Worm (Caenorhabditis elegans) whole organism, early embryonic: Measurements from ENCODE around the gene gar-1.

Source experiments
- F13C5.2 ChIP-seq: sonication (generic microtip); optimal IDR thresholded peaks from 2 replicates; lab custom pipeline; 2017; ENCODE audit warnings: mild to moderate bottlenecking, missing genetic modification characterization, inconsistent platforms, missing compliant biosample characterization
- aly-1 ChIP-seq: sonication (generic microtip); optimal IDR thresholded peaks from 2 replicates; lab custom pipeline; 2016; ENCODE audit warnings: missing genetic modification characterization, missing compliant biosample characterization
- ama-1 ChIP-seq: fragments of 150-350 bp; optimal IDR thresholded peaks from 2 replicates; lab custom pipeline; 2014
- ceh-36 ChIP-seq: sonication (generic microtip); optimal IDR thresholded peaks from 2 replicates; lab custom pipeline; 2016; ENCODE audit warnings: missing genetic modification characterization, inconsistent platforms, missing compliant biosample characterization
- flt-1 ChIP-seq: fragments of 200-800 bp; sonication (Bioruptor generic); IDR thresholded peaks from 2 replicates; pipeline ENCODE4 v1.3.6; 2022; ENCODE audit warnings: missing genetic modification characterization, missing compliant biosample characterization
- hmbx-1 ChIP-seq: sonication (generic microtip); optimal IDR thresholded peaks from 2 replicates; lab custom pipeline; 2016; ENCODE audit warnings: mild to moderate bottlenecking, missing genetic modification characterization, missing compliant biosample characterization
- hmg-4 ChIP-seq: fragments of 200-800 bp; sonication (Bioruptor generic); optimal IDR thresholded peaks from 2 replicates; lab custom pipeline; 2018; ENCODE audit warnings: mild to moderate bottlenecking, missing genetic modification characterization, missing compliant biosample characterization
- hnd-1 ChIP-seq: sonication (generic microtip); optimal IDR thresholded peaks from 2 replicates; lab custom pipeline; 2016; ENCODE audit warnings: missing genetic modification characterization, missing compliant biosample characterization
- pes-1 ChIP-seq: fragments of 200-800 bp; sonication (Bioruptor generic); IDR thresholded peaks from 2 replicates; pipeline ENCODE4 v1.3.6; 2022; ENCODE audit warnings: missing genetic modification reagents, missing genetic modification characterization, missing compliant biosample characterization
- scrt-1 ChIP-seq: fragments of 200-800 bp; sonication (Bioruptor generic); IDR thresholded peaks from 2 replicates; pipeline ENCODE4 v1.3.6; 2022; ENCODE audit warnings: missing genetic modification characterization, missing compliant biosample characterization
- sea-1 ChIP-seq: fragments of 200-800 bp; sonication (Bioruptor generic); conservative IDR thresholded peaks from 2 replicates; pipeline ENCODE4 v1.3.6; 2022; ENCODE audit warnings: missing genetic modification characterization, missing compliant biosample characterization
- tbx-11 ChIP-seq: fragments of 200-800 bp; sonication (Bioruptor generic); IDR thresholded peaks from 2 replicates; pipeline ENCODE4 v1.3.6; 2022; ENCODE audit warnings: missing genetic modification characterization, missing compliant biosample characterization
- tbx-37 ChIP-seq: fragments of 200-800 bp; sonication (Bioruptor generic); conservative IDR thresholded peaks from 2 replicates; pipeline ENCODE4 v1.3.6; 2022; ENCODE audit warnings: missing genetic modification reagents, missing genetic modification characterization, missing compliant biosample characterization

DNA sequence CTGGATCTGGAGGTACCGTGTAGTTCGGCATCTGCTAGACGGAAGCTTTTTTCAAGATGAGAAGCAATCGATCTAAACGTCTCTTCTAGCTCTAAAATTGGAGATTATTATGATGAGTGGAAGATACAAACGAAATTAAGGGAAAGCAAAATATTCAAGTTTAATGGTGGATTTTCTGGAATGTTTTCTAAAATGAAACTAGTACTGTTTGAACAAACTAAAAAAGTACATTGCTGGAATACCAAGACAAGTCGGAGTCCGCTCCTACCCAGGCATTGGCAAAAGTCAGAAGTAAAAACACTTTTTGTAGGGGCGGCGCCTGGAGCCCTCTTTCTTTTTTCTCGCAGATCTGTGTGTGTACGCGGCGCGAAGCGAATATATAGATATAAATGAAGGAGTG lies at the start of gene gar-1:
- TF ChIP-seq ama-1 (lab: Kevin White, UChicago): no peak
- TF ChIP-seq hnd-1 (tag; lab: Kevin White, UChicago): no peak
- no peak for TF ChIP-seq tbx-11 (GFP tag; lab: Robert Waterston, UW)
- TF ChIP-seq pes-1 (GFP tag; lab: Robert Waterston, UW): no peak
- no peak for TF ChIP-seq tbx-37 (GFP tag; lab: Robert Waterston, UW)
- no peak for TF ChIP-seq scrt-1 (GFP tag; lab: Robert Waterston, UW)
- no peak for TF ChIP-seq flt-1 (GFP tag; lab: Robert Waterston, UW)
- no peak for TF ChIP-seq hmg-4 (GFP tag; lab: Kevin White, UChicago)
- no peak for TF ChIP-seq sea-1
- TF ChIP-seq ceh-36 (tag; lab: Kevin White, UChicago): no peak
- no peak for TF ChIP-seq F13C5.2 (tag; lab: Kevin White, UChicago)
- no peak for TF ChIP-seq hmbx-1 (tag; lab: Kevin White, UChicago)
- no peak for TF ChIP-seq aly-1 (tag; lab: Kevin White, UChicago)
